Worm (Caenorhabditis elegans) whole organism, L3 larva: ENCODE measurements around the gene tag-343.
A peak's percentile ranks its signal among the peaks of the same experiment; 100 is the strongest.

Source experiments
- R02D3.7 ChIP-seq: fragments of 150-350 bp; optimal IDR thresholded peaks from 2 replicates; lab custom pipeline; 2014; ENCODE audit warnings: missing biosample characterization, missing genetic modification characterization
- ZK546.5 ChIP-seq: sonication (generic microtip); optimal IDR thresholded peaks from 2 replicates; lab custom pipeline; 2017; ENCODE audit warnings: missing biosample characterization, missing genetic modification characterization
- aly-2 ChIP-seq: fragments of 150-350 bp; optimal IDR thresholded peaks from 2 replicates; lab custom pipeline; 2014; ENCODE audit warnings: missing biosample characterization, missing genetic modification characterization
- ama-1 ChIP-seq: fragments of 150-350 bp; optimal IDR thresholded peaks from 2 replicates; lab custom pipeline; 2018
- ceh-16 ChIP-seq: sonication (generic microtip); optimal IDR thresholded peaks from 2 replicates; lab custom pipeline; 2017; ENCODE audit warnings: missing biosample characterization, missing genetic modification characterization
- ceh-28 ChIP-seq: fragments of 150-350 bp; optimal IDR thresholded peaks from 2 replicates; lab custom pipeline; 2014; ENCODE audit warnings: missing biosample characterization, missing genetic modification reagents, missing genetic modification characterization
- ceh-82 ChIP-seq: fragments of 150-350 bp; optimal IDR thresholded peaks from 2 replicates; lab custom pipeline; 2014; ENCODE audit warnings: missing biosample characterization, missing genetic modification characterization
- ceh-9 ChIP-seq: sonication (generic microtip); optimal IDR thresholded peaks from 2 replicates; lab custom pipeline; 2018; ENCODE audit warnings: missing biosample characterization, missing genetic modification characterization
- daf-12 ChIP-seq: fragments of 150-350 bp; optimal IDR thresholded peaks from 2 replicates; lab custom pipeline; 2014; ENCODE audit warnings: missing biosample characterization, missing genetic modification reagents, missing genetic modification characterization
- egl-27 ChIP-seq: sonication (generic microtip); optimal IDR thresholded peaks from 4 replicates; lab custom pipeline; 2017; ENCODE audit warnings: missing biosample characterization, missing genetic modification reagents, missing genetic modification characterization
- egl-5 ChIP-seq: fragments of 150-350 bp; optimal IDR thresholded peaks from 2 replicates; lab custom pipeline; 2017; ENCODE audit warnings: missing biosample characterization, missing genetic modification reagents, missing genetic modification characterization, inconsistent platforms
- elt-1 ChIP-seq: fragments of 150-350 bp; optimal IDR thresholded peaks from 2 replicates; lab custom pipeline; 2014; ENCODE audit warnings: missing biosample characterization, missing genetic modification characterization
- elt-2 ChIP-seq: sonication (generic microtip); optimal IDR thresholded peaks from 2 replicates; lab custom pipeline; 2016; ENCODE audit warnings: missing genetic modification reagents, mild to moderate bottlenecking, missing genetic modification characterization, missing compliant biosample characterization
- elt-3 ChIP-seq, 3 experiments: fragments of 150-350 bp in 1 of 3; sonication (generic microtip) in 2 of 3; optimal IDR thresholded peaks; 2 replicates in 2 of 3; 4 replicates in 1 of 3; lab custom pipeline; 2014 to 2017; ENCODE audit warnings: missing biosample characterization in 3 of 3, missing genetic modification characterization in 3 of 3
- eor-1 ChIP-seq, 2 experiments: fragments of 150-350 bp; optimal IDR thresholded peaks; 2 replicates each; lab custom pipeline; 2014 to 2018; ENCODE audit warnings: missing biosample characterization in 2 of 2, missing genetic modification characterization in 2 of 2
- fkh-10 ChIP-seq: sonication (generic microtip); optimal IDR thresholded peaks from 2 replicates; lab custom pipeline; 2017; ENCODE audit warnings: missing biosample characterization, missing genetic modification reagents, missing genetic modification characterization
- fkh-2 ChIP-seq: fragments of 150-350 bp; optimal IDR thresholded peaks from 2 replicates; lab custom pipeline; 2014; ENCODE audit warnings: missing biosample characterization, missing genetic modification reagents, missing genetic modification characterization
- fos-1 ChIP-seq: fragments of 150-350 bp; optimal IDR thresholded peaks from 2 replicates; lab custom pipeline; 2014; ENCODE audit warnings: missing biosample characterization, missing genetic modification characterization
- hmg-11 ChIP-seq: sonication (generic microtip); optimal IDR thresholded peaks from 2 replicates; lab custom pipeline; 2016; ENCODE audit warnings: missing genetic modification characterization, missing compliant biosample characterization
- lin-15B ChIP-seq: fragments of 150-350 bp; optimal IDR thresholded peaks from 2 replicates; lab custom pipeline; 2014; ENCODE audit warnings: missing biosample characterization, missing genetic modification characterization
- lsy-12 ChIP-seq: sonication (generic microtip); optimal IDR thresholded peaks from 2 replicates; lab custom pipeline; 2016; ENCODE audit warnings: mild to moderate bottlenecking, missing genetic modification characterization, missing compliant biosample characterization
- mdl-1 ChIP-seq: fragments of 150-350 bp; optimal IDR thresholded peaks from 2 replicates; lab custom pipeline; 2014; ENCODE audit warnings: missing biosample characterization, missing genetic modification characterization
- mml-1 ChIP-seq: fragments of 150-350 bp; sonication (generic microtip); optimal IDR thresholded peaks from 3 replicates; lab custom pipeline; 2014; ENCODE audit warnings: missing biosample characterization, missing genetic modification characterization
- nfya-1 ChIP-seq: sonication (generic microtip); optimal IDR thresholded peaks from 2 replicates; lab custom pipeline; 2017; ENCODE audit warnings: missing genetic modification characterization, mild to moderate bottlenecking, missing compliant biosample characterization, antibody characterized with exemption, moderate library complexity; ENCODE audit not compliant: insufficient read depth
- nhr-11 ChIP-seq: fragments of 150-350 bp; optimal IDR thresholded peaks from 2 replicates; lab custom pipeline; 2014; ENCODE audit warnings: missing biosample characterization, missing genetic modification characterization
- nhr-12 ChIP-seq: fragments of 150-350 bp; optimal IDR thresholded peaks from 2 replicates; lab custom pipeline; 2014; ENCODE audit warnings: missing biosample characterization, missing genetic modification characterization
- nhr-237 ChIP-seq: fragments of 150-350 bp; optimal IDR thresholded peaks from 2 replicates; lab custom pipeline; 2014; ENCODE audit warnings: missing biosample characterization, missing genetic modification characterization
- nhr-25 ChIP-seq: sonication (generic microtip); optimal IDR thresholded peaks from 2 replicates; lab custom pipeline; 2017; ENCODE audit warnings: missing biosample characterization, missing genetic modification characterization
- nhr-28 ChIP-seq: fragments of 150-350 bp; optimal IDR thresholded peaks from 2 replicates; lab custom pipeline; 2014; ENCODE audit warnings: missing biosample characterization, missing genetic modification characterization
- nhr-76 ChIP-seq: fragments of 150-350 bp; sonication (generic microtip); optimal IDR thresholded peaks from 5 replicates; lab custom pipeline; 2014; ENCODE audit warnings: missing biosample characterization, missing genetic modification characterization
- nhr-77 ChIP-seq: fragments of 150-350 bp; optimal IDR thresholded peaks from 2 replicates; lab custom pipeline; 2014; ENCODE audit warnings: missing biosample characterization, missing genetic modification characterization
- pha-4 ChIP-seq: fragments of 150-350 bp; optimal IDR thresholded peaks from 2 replicates; lab custom pipeline; 2014; ENCODE audit warnings: missing biosample characterization, missing genetic modification reagents, missing genetic modification characterization
- pqm-1 ChIP-seq: fragments of 150-350 bp; optimal IDR thresholded peaks from 2 replicates; lab custom pipeline; 2017; ENCODE audit warnings: missing biosample characterization, missing genetic modification characterization, inconsistent platforms
- sea-2 ChIP-seq: fragments of 150-350 bp; sonication (generic microtip); optimal IDR thresholded peaks from 4 replicates; lab custom pipeline; 2014; ENCODE audit warnings: missing biosample characterization, missing genetic modification reagents, missing genetic modification characterization
- snpc-4 ChIP-seq: fragments of 150-350 bp; optimal IDR thresholded peaks from 2 replicates; lab custom pipeline; 2014; ENCODE audit warnings: missing biosample characterization, missing genetic modification characterization
- unc-39 ChIP-seq: sonication (generic microtip); optimal IDR thresholded peaks from 4 replicates; lab custom pipeline; 2017; ENCODE audit warnings: missing biosample characterization, missing genetic modification characterization
- unc-62 ChIP-seq: fragments of 150-350 bp; sonication (generic microtip); optimal IDR thresholded peaks from 4 replicates; lab custom pipeline; 2014; ENCODE audit warnings: missing biosample characterization, missing genetic modification reagents, missing genetic modification characterization
- zag-1 ChIP-seq: fragments of 150-350 bp; optimal IDR thresholded peaks from 2 replicates; lab custom pipeline; 2014; ENCODE audit warnings: missing biosample characterization, missing genetic modification characterization
- ztf-11 ChIP-seq: fragments of 150-350 bp; optimal IDR thresholded peaks from 2 replicates; lab custom pipeline; 2014; ENCODE audit warnings: missing biosample characterization, missing genetic modification characterization
- ztf-4 ChIP-seq: fragments of 150-350 bp; optimal IDR thresholded peaks from 2 replicates; lab custom pipeline; 2014; ENCODE audit warnings: missing biosample characterization, missing genetic modification characterization

tag-343 gene

DNA sequence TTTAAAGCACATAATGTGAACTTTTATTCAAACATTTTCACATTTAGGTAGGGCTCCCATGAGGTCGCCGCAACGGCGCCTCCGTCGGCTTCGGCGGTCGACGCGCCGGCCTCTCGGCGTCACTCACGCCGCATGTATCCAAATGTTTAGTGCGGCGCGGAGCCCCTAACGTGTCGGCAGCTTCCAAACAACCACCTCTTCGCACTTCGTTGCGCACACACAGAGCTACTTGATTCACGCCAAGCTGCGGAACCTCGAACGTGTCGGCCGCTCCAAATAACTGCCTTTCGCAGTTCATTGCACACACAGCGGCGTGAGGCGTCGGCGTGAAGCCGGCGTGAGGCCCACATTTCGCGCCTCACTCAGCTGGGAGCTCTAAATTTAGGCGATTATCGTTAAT lies 16.5 kb upstream of the tag-343 start, which contains the start of gene F22H10.6:
TSS of gene F22H10.6 (minus strand) at position 292 of the 400 bp plus-strand sequence.
- no peak for TF ChIP-seq fkh-10 (GFP tag; lab: Kevin White, UChicago)
- TF ChIP-seq elt-2: no peak
- no peak for TF ChIP-seq nhr-237 (tag; lab: Kevin White, UChicago)
- TF ChIP-seq ZK546.5: no peak
- TF ChIP-seq nhr-11 (tag; lab: Kevin White, UChicago): no peak
- TF ChIP-seq ztf-4: no peak
- no peak for TF ChIP-seq ceh-16
- no peak for TF ChIP-seq sea-2 (GFP tag; lab: Kevin White, UChicago)
- TF ChIP-seq pha-4 (tag; lab: Kevin White, UChicago): no peak
- TF ChIP-seq elt-3 (tag; optimal IDR thresholded peaks at IDR 0.05; lab: Kevin White, UChicago): no peak
- no peak for TF ChIP-seq egl-27 (tag; lab: Kevin White, UChicago)
- TF ChIP-seq lsy-12 (tag; lab: Kevin White, UChicago): no peak
- TF ChIP-seq mml-1: no peak
- TF ChIP-seq mdl-1: no peak
- TF ChIP-seq ceh-9: no peak
- no peak for TF ChIP-seq nhr-25 (tag; lab: Kevin White, UChicago)

DNA sequence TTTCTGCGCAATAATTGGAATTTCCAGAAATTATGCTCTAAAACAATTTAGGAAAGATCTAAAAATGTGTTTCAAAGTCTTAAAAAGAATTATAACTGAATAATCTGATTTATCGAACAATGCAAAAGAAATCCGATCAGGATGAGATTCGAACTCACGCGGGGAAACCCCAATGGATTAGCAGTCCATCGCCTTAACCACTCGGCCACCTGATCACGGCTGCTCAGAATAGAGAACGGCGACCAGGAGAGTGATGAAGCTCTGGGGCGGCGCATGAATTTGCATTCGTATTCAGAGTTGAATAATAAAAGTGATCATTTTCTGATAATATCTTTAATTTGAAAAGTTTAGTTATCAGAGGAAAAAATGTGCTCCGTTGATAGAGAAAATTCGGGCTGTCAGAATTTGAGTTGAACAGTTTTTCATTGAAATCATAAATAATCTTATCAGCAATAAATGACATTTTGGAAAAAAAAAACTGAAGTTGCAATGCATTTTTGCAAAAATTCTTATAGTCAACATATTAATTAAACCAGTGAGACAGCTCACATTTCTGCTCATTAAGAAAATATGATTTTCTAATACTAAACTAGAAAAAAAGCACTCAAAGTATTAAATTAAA lies 15.4 kb upstream of the tag-343 start:
- peak; percentile 16 for TF ChIP-seq elt-2
- TF ChIP-seq eor-1 (tag; optimal IDR thresholded peaks at IDR 0.05; lab: Kevin White, UChicago): no peak
- no peak for TF ChIP-seq ceh-28 (tag; lab: Kevin White, UChicago)
- TF ChIP-seq, all 47 proteins: peak for 1

DNA sequence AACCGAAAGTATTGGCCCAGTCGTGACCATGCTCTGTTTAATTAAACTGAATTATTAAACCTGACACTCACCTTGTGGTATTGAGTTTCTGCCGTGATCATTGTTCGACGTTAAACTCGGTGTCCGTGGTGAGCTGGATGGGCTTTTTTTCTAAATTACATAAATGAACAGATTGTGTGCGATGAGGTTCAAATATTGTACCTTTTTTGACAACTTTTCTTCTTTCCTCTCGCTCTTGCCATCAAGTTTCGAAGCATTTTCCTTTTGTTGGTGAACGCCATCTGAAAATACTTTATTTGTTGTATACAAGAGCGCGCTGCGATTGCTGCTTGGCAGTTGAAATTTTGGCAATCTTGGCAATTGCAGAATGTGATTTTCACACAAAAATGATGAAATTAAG lies 13.4 kb upstream of the tag-343 start, which contains the start of gene F22H10.11:
TSS of gene F22H10.11 (minus strand) at position 101 of the 400 bp plus-strand sequence.
- TF ChIP-seq snpc-4 (no peak), lin-15B (tag; lab: Kevin White, UChicago) (no peak), nhr-12 (tag; lab: Kevin White, UChicago) (no peak), nhr-237 (tag; lab: Kevin White, UChicago) (no peak), lsy-12 (tag; lab: Kevin White, UChicago) (no peak), nhr-76 (no peak), egl-27 (tag; lab: Kevin White, UChicago) (no peak), nfya-1 (tag; lab: Kevin White, UChicago) (no peak), egl-5 (tag; lab: Kevin White, UChicago) (no peak), nhr-77 (no peak), nhr-11 (tag; lab: Kevin White, UChicago) (no peak), aly-2 (tag; lab: Kevin White, UChicago) (no peak), elt-1 (tag; lab: Kevin White, UChicago) (no peak), ztf-4 (no peak), elt-3 (tag; optimal IDR thresholded peaks at IDR 0.05; lab: Kevin White, UChicago) (no peak), sea-2 (GFP tag; lab: Kevin White, UChicago) (no peak), unc-39 (no peak), ceh-16 (no peak)

ce11 chrX:16687377-16687776 lies 12.8 kb upstream of the tag-343 start:
- TF ChIP-seq fkh-2 (tag; lab: Kevin White, UChicago): no peak
- no peak for TF ChIP-seq R02D3.7 (tag; lab: Kevin White, UChicago)
- no peak for TF ChIP-seq nhr-76
- TF ChIP-seq egl-5 (tag; lab: Kevin White, UChicago): no peak
- no peak for TF ChIP-seq zag-1
- no peak for TF ChIP-seq nhr-28 (tag; lab: Kevin White, UChicago)
- TF ChIP-seq elt-3 (tag; optimal IDR thresholded peaks at IDR 0.05; lab: Kevin White, UChicago): no peak
- no peak for TF ChIP-seq aly-2 (tag; lab: Kevin White, UChicago)
- TF ChIP-seq nhr-237 (tag; lab: Kevin White, UChicago): no peak
- TF ChIP-seq, all 47 proteins: peak for 0

DNA sequence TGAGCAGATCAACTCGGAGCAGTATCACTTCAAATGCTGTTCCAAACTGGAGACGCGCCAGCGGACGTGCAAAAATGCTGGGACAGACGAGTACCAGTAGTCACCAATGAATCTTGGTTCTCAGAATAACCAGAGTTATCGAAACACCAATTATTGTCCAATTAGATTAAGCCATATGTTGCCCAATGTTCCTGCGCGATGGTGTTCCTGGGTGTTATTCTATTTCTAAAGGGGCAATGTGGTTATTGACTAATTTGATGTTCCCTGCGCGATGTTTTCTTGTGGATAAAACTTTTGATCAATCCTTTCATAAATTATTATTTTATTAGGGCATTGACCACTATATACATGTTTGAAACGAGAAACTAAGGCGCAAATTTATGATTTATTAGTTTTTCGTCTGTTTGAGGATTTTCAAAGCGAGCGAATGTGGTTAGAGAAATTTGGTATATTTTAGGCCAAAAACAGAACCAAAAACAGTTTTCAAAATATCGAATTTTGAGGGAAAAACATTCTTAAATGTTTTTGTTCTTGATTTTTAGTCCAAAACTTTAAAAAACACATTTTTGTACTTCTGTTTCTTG lies 7.5 kb upstream of the tag-343 start:
- TF ChIP-seq nhr-76 (peak; percentile 87), egl-27 (tag; lab: Kevin White, UChicago) (peak; percentile 96), hmg-11 (tag; lab: Kevin White, UChicago) (peak; percentile 99), aly-2 (tag; lab: Kevin White, UChicago) (peak; percentile 93), egl-5 (tag; lab: Kevin White, UChicago) (peak; percentile 98), ztf-4 (peak; percentile 93), ceh-16 (peak; percentile 79), ztf-11 (tag; lab: Kevin White, UChicago) (peak; percentile 63), nhr-25 (tag; lab: Kevin White, UChicago) (peak; percentile 98), nhr-28 (tag; lab: Kevin White, UChicago) (peak; percentile 92), elt-3 (tag; optimal IDR thresholded peaks at IDR 0.05; lab: Kevin White, UChicago) (peak; percentile 66 to 98 (median 96)), lin-15B (tag; lab: Kevin White, UChicago) (peak; percentile 62), zag-1 (peak; percentile 89), ama-1 (lab: Kevin White, UChicago) (no peak), unc-62 (peak; percentile 92), ceh-82 (tag; lab: Kevin White, UChicago) (peak; percentile 97), nhr-237 (tag; lab: Kevin White, UChicago) (no peak), eor-1 (tag; optimal IDR thresholded peaks at IDR 0.05; lab: Kevin White, UChicago) (peak in 1 of 2 experiments; percentile 85), fos-1 (tag; lab: Kevin White, UChicago) (peak; percentile 96), nhr-77 (peak; percentile 99), nhr-12 (tag; lab: Kevin White, UChicago) (peak; percentile 42), fkh-10 (GFP tag; lab: Kevin White, UChicago) (peak; percentile 98), snpc-4 (peak; percentile 96), pqm-1 (peak; percentile 96), pha-4 (tag; lab: Kevin White, UChicago) (peak; percentile 99), unc-39 (peak; percentile 68), daf-12 (peak; percentile 82)
